Worm (Caenorhabditis elegans) whole organism, young adult: ENCODE measurements around the gene F25G6.8.

Source experiments
- B0019.2 ChIP-seq: fragments of 200-800 bp; sonication (Bioruptor generic); conservative IDR thresholded peaks from 2 replicates; pipeline ENCODE4 v1.3.6; 2022; ENCODE audit warnings: missing genetic modification reagents, missing genetic modification characterization, missing compliant biosample characterization
- C06A6.2 ChIP-seq: fragments of 200-800 bp; sonication (Bioruptor generic); conservative IDR thresholded peaks from 2 replicates; pipeline ENCODE4 v1.3.6; 2022; ENCODE audit warnings: missing genetic modification characterization, missing compliant biosample characterization
- C17E4.6 ChIP-seq: fragments of 200-800 bp; sonication (Bioruptor generic); IDR thresholded peaks from 2 replicates; pipeline ENCODE4 v1.3.6; 2022; ENCODE audit warnings: missing genetic modification reagents, missing genetic modification characterization, missing compliant biosample characterization
- D2030.7 ChIP-seq: fragments of 200-800 bp; sonication (Bioruptor generic); IDR thresholded peaks from 2 replicates; pipeline ENCODE4 v1.3.6; 2022; ENCODE audit warnings: missing genetic modification reagents, missing genetic modification characterization, missing compliant biosample characterization
- F10E7.11 ChIP-seq: sonication (generic microtip); optimal IDR thresholded peaks from 2 replicates; lab custom pipeline; 2017; ENCODE audit warnings: mild to moderate bottlenecking, missing genetic modification characterization, moderate library complexity, missing compliant biosample characterization
- F22D6.2 ChIP-seq: sonication (generic microtip); optimal IDR thresholded peaks from 2 replicates; lab custom pipeline; 2016; ENCODE audit warnings: mild to moderate bottlenecking, missing genetic modification characterization, missing compliant biosample characterization
- F23B12.7 ChIP-seq: sonication (generic microtip); optimal IDR thresholded peaks from 2 replicates; lab custom pipeline; 2017; ENCODE audit warnings: missing genetic modification characterization, mild to moderate bottlenecking, missing compliant biosample characterization, antibody characterized with exemption, moderate library complexity; ENCODE audit not compliant: insufficient read depth
- F33H1.4 ChIP-seq: fragments of 200-800 bp; sonication (Bioruptor generic); IDR thresholded peaks from 2 replicates; pipeline ENCODE4 v1.3.6; 2022; ENCODE audit warnings: missing genetic modification reagents, missing genetic modification characterization, missing compliant biosample characterization
- F39B2.1 ChIP-seq: fragments of 200-800 bp; sonication (Bioruptor generic); IDR thresholded peaks from 2 replicates; pipeline ENCODE4 v1.3.6; 2022; ENCODE audit warnings: missing genetic modification reagents, missing genetic modification characterization, missing compliant biosample characterization
- F49E8.2 ChIP-seq: sonication (generic microtip); optimal IDR thresholded peaks from 3 replicates; lab custom pipeline; 2017; ENCODE audit warnings: missing genetic modification characterization, mild to moderate bottlenecking, missing compliant biosample characterization, antibody characterized with exemption, moderate library complexity; ENCODE audit not compliant: insufficient read depth
- F57A8.1 ChIP-seq: fragments of 200-800 bp; sonication (Bioruptor generic); optimal IDR thresholded peaks from 2 replicates; lab custom pipeline; 2018; ENCODE audit warnings: mild to moderate bottlenecking, missing genetic modification characterization, moderate library complexity, missing compliant biosample characterization
- T07F8.4 ChIP-seq: sonication (generic microtip); optimal IDR thresholded peaks from 2 replicates; lab custom pipeline; 2016; ENCODE audit warnings: mild to moderate bottlenecking, missing genetic modification characterization, moderate library complexity, missing compliant biosample characterization
- Y95B8A.8 ChIP-seq: fragments of 200-800 bp; sonication (Bioruptor generic); IDR thresholded peaks from 2 replicates; pipeline ENCODE4 v1.3.6; 2022; ENCODE audit warnings: missing genetic modification reagents, missing genetic modification characterization, missing compliant biosample characterization
- bed-1 ChIP-seq: fragments of 200-800 bp; sonication (Bioruptor generic); IDR thresholded peaks from 2 replicates; pipeline ENCODE4 v1.3.6; 2022; ENCODE audit warnings: missing genetic modification reagents, missing genetic modification characterization, missing compliant biosample characterization
- ceh-100 ChIP-seq: fragments of 200-800 bp; sonication (Bioruptor generic); IDR thresholded peaks from 2 replicates; pipeline ENCODE4 v1.3.6; 2022; ENCODE audit warnings: missing genetic modification reagents, missing genetic modification characterization, missing compliant biosample characterization
- ceh-91 ChIP-seq: fragments of 200-800 bp; sonication (Bioruptor generic); IDR thresholded peaks from 2 replicates; pipeline ENCODE4 v1.3.6; 2022; ENCODE audit warnings: missing genetic modification reagents, missing genetic modification characterization, missing compliant biosample characterization
- dox-1 ChIP-seq: fragments of 200-800 bp; sonication (Bioruptor generic); IDR thresholded peaks from 2 replicates; pipeline ENCODE4 v1.3.6; 2022; ENCODE audit warnings: missing genetic modification reagents, missing genetic modification characterization, missing compliant biosample characterization
- dpff-1 ChIP-seq: sonication (generic microtip); optimal IDR thresholded peaks from 2 replicates; lab custom pipeline; 2017; ENCODE audit warnings: mild to moderate bottlenecking, missing genetic modification characterization, missing compliant biosample characterization
- egrh-3 ChIP-seq: fragments of 200-800 bp; sonication (Bioruptor generic); IDR thresholded peaks from 2 replicates; pipeline ENCODE4 v1.3.6; 2022; ENCODE audit warnings: missing genetic modification reagents, missing genetic modification characterization, missing compliant biosample characterization
- fkh-3 ChIP-seq: sonication (generic microtip); optimal IDR thresholded peaks from 2 replicates; lab custom pipeline; 2016; ENCODE audit warnings: mild to moderate bottlenecking, missing genetic modification characterization, missing compliant biosample characterization
- hmg-1.2 ChIP-seq: fragments of 200-800 bp; sonication (Bioruptor generic); IDR thresholded peaks from 2 replicates; pipeline ENCODE4 v1.3.6; 2022; ENCODE audit warnings: missing genetic modification reagents, missing genetic modification characterization, missing compliant biosample characterization
- hmg-20 ChIP-seq: fragments of 200-800 bp; sonication (Bioruptor generic); IDR thresholded peaks from 2 replicates; pipeline ENCODE4 v1.3.6; 2022; ENCODE audit warnings: missing genetic modification reagents, missing genetic modification characterization, missing compliant biosample characterization
- hrde-1 ChIP-seq: sonication (generic microtip); optimal IDR thresholded peaks from 2 replicates; lab custom pipeline; 2016; ENCODE audit warnings: missing genetic modification characterization, mild to moderate bottlenecking, missing compliant biosample characterization, moderate library complexity, missing genotype, missing genetic modification reagents, borderline replicate concordance
- mcd-1 ChIP-seq: fragments of 200-800 bp; sonication (Bioruptor generic); IDR thresholded peaks from 2 replicates; pipeline ENCODE4 v1.3.6; 2022; ENCODE audit warnings: missing genetic modification reagents, missing genetic modification characterization, missing compliant biosample characterization
- nfyb-1 ChIP-seq: fragments of 200-800 bp; sonication (Bioruptor generic); IDR thresholded peaks from 2 replicates; pipeline ENCODE4 v1.3.6; 2022; ENCODE audit warnings: missing genetic modification reagents, missing genetic modification characterization, missing compliant biosample characterization
- pbrm-1 ChIP-seq: fragments of 200-800 bp; sonication (Bioruptor generic); IDR thresholded peaks from 2 replicates; pipeline ENCODE4 v1.3.6; 2022; ENCODE audit warnings: missing genetic modification reagents, missing genetic modification characterization, missing compliant biosample characterization
- sea-2 ChIP-seq: fragments of 200-800 bp; sonication (Bioruptor generic); IDR thresholded peaks from 2 replicates; pipeline ENCODE4 v1.3.6; 2022; ENCODE audit warnings: missing genetic modification characterization, missing compliant biosample characterization
- tbx-9 ChIP-seq: sonication (generic microtip); optimal IDR thresholded peaks from 2 replicates; lab custom pipeline; 2016; ENCODE audit warnings: borderline replicate concordance, missing genetic modification characterization, inconsistent platforms, missing compliant biosample characterization
- unc-130 ChIP-seq: sonication (generic microtip); optimal IDR thresholded peaks from 2 replicates; lab custom pipeline; 2016; ENCODE audit warnings: missing genetic modification reagents, missing genetic modification characterization, missing compliant biosample characterization
- xnd-1 ChIP-seq: sonication (generic microtip); optimal IDR thresholded peaks from 2 replicates; lab custom pipeline; 2016; ENCODE audit warnings: missing genotype, missing genetic modification reagents, missing genetic modification characterization, missing compliant biosample characterization
- zfh-2 ChIP-seq: fragments of 200-800 bp; sonication (Bioruptor generic); conservative IDR thresholded peaks from 2 replicates; pipeline ENCODE4 v1.3.6; 2022; ENCODE audit warnings: missing genetic modification reagents, missing genetic modification characterization, missing compliant biosample characterization
- ztf-25 ChIP-seq: fragments of 200-800 bp; sonication (Bioruptor generic); IDR thresholded peaks from 2 replicates; pipeline ENCODE4 v1.3.6; 2022; ENCODE audit warnings: missing genetic modification reagents, missing genetic modification characterization, missing compliant biosample characterization

F25G6.8 gene

DNA sequence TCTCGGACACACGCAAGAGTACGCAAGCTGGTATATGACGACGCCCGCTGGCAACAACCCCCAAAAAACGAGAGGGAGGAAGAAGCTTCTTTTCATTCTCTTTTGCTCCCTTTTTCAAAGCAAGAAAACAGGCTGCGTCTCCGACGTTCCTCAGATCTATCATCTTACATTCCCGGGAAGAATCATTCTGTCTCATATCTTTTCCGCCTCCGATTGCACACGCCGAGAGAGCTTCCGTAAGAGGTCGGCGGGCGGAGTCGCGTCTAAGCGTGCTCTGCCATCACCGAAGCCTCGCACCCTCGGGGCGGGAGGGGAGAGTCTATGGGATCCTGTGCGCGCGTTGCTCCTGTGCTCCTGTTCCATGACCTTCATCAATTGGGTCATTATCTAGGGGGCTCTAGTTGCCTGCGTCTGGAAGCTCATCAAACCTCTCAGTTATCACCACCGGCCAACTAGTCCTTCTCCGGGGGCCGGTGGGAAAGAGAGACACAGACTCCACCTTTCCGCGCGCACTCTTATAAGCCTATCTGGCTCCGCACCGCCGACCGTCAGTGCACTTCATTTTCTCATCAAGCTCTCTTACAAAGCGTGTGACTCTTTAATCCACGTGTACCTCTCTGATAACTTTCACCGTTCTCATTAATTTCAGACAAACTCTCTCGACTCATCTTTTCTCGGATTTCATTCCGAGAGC is 19.3 kb downstream of the F25G6.8 start, which contains the start of the genes slc-17.8 and asns-1:
slc-17.8 (minus strand) TSS at position 51 of the 694 bp plus-strand sequence.
asns-1 (plus strand) TSS at position 644 of the 694 bp plus-strand sequence.
- no peak for TF ChIP-seq F39B2.1
- TF ChIP-seq fkh-3 (tag; lab: Kevin White, UChicago): no peak
- TF ChIP-seq B0019.2 (GFP tag; lab: Robert Waterston, UW): no peak
- peak; percentile 69; the same call in 1 of the 2 replicates for TF ChIP-seq egrh-3 (GFP tag; lab: Robert Waterston, UW)
- TF ChIP-seq F57A8.1 (GFP tag; lab: Kevin White, UChicago): peak; percentile 11
- TF ChIP-seq ceh-91 (GFP tag; lab: Robert Waterston, UW): no peak
- no peak for TF ChIP-seq unc-130 (GFP tag; lab: Kevin White, UChicago)
- TF ChIP-seq zfh-2 (GFP tag; lab: Robert Waterston, UW): peak; percentile 84
- no peak for TF ChIP-seq F49E8.2 (tag; lab: Kevin White, UChicago)
- no peak for TF ChIP-seq F10E7.11
- no peak for TF ChIP-seq tbx-9 (tag; lab: Kevin White, UChicago)

DNA sequence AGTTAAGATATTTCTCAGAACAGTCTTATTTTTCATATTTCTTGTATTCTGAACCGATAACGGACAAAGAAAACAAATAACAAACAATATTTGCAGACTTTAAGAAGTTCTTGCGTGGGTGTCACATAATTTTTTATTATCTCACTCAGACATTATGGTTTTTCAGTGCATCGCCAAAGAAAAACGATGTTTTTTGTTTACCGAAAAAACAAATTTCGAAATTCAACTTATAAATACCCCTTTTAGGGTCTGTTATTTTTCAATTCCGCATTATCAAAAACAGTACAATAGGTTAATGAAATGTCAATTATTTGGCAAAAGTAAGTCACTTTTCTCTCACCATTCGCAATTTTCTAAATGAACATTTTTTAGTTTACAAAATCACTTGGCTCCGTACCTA is 27.9 kb downstream of the F25G6.8 start, which contains the start of gene otpl-4:
otpl-4 (plus strand) TSS at position 301 of the 400 bp plus-strand sequence.
- TF ChIP-seq C17E4.6 (GFP tag; lab: Robert Waterston, UW) (no peak), T07F8.4 (tag; lab: Kevin White, UChicago) (no peak), F33H1.4 (no peak)
- TF ChIP-seq, all 124 proteins: peak for 0

DNA sequence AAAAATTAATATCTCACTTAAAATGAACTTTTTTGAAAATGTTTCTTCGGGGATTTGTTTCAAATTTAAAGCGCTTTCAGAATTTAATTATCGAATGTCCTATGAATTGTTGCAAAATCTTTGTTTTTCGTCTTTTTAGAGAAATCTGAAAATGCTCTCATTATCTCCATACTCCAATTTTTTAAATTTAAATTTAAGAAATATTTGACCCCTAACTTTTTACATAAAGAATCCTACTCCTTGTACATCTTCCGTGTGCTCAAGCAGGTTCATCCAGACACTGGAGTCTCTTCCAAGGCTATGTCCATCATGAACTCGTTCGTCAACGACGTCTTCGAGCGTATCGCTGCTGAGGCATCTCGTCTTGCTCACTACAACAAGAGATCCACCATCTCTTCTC is 28.8 kb downstream of the F25G6.8 start, which contains the start of gene his-39:
his-39 (plus strand) TSS at position 301 of the 400 bp plus-strand sequence.
- TF ChIP-seq ceh-100 (GFP tag; lab: Robert Waterston, UW) (no peak), tbx-9 (tag; lab: Kevin White, UChicago) (no peak)
- TF ChIP-seq, all 124 proteins: peak for 0

- TF ChIP-seq dox-1 (GFP tag; lab: Robert Waterston, UW): peak; percentile 69
- peak; percentile 58; the same call in 1 of the 2 replicates for TF ChIP-seq C06A6.2
- TF ChIP-seq mcd-1 (GFP tag; lab: Robert Waterston, UW): 0 out of 2 replicates have a peak, but pooled peaks have one; percentile 36
- 0 out of 2 replicates have a peak, but pooled peaks have one; percentile 30 for TF ChIP-seq pbrm-1
- peak; percentile 30; the same call in 1 of the 2 replicates for TF ChIP-seq hmg-1.2 (GFP tag; lab: Robert Waterston, UW)
- peak; percentile 98 for TF ChIP-seq F39B2.1
- TF ChIP-seq sea-2: 0 out of 2 replicates have a peak, but pooled peaks have one; percentile 10
- TF ChIP-seq D2030.7: peak; percentile 35; the same call in 1 of the 2 replicates
- TF ChIP-seq, all 124 proteins: peak for 8; not testable (repeated sequence) for 116
Measured at ce11 chrV:8534534-8535283, 30.3 kb downstream of the F25G6.8 start, which contains the start of the genes his-6 and his-5. Gene his-6, minus strand, starts transcription at chrV:8534977. Gene his-5, plus strand, starts transcription at chrV:8535214.

DNA sequence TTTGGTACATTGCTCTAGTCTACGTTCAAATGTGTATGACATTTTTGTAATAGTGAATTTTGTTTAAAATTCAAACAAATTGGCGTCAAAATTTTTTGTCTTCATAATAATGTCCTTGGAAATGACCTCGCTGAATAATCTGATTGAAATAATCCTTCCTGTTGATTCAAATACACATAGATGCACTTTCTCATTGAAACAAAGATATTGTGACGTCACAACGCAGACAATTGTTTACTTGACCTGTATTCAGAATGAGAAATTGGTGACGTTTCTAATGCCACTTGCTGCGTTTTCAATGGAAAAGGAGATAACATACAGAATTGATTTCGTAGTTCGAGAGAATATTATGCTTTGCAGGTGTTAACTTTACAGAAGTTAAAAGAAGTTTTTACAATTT is 31.1 kb downstream of the F25G6.8 start:
- TF ChIP-seq bed-1 (GFP tag; lab: Robert Waterston, UW) (no peak), F23B12.7 (tag; lab: Kevin White, UChicago) (no peak), nfyb-1 (GFP tag; lab: Robert Waterston, UW) (no peak), F33H1.4 (no peak), ceh-91 (GFP tag; lab: Robert Waterston, UW) (no peak), ztf-25 (GFP tag; lab: Robert Waterston, UW) (no peak), xnd-1 (tag; lab: Kevin White, UChicago) (no peak), dpff-1 (tag; lab: Kevin White, UChicago) (no peak), hmg-20 (no peak), F22D6.2 (tag; lab: Kevin White, UChicago) (no peak), Y95B8A.8 (no peak), hrde-1 (no peak)
